Worm (Caenorhabditis elegans) whole organism, young adult: ENCODE results near the gene C02F12.8.

ENCODE experiments used
- F33H1.4 ChIP-seq: fragments of 200-800 bp; sonication (Bioruptor generic); IDR thresholded peaks from 2 replicates; pipeline ENCODE4 v1.3.6; 2022; ENCODE audit warnings: missing genetic modification reagents, missing genetic modification characterization, missing compliant biosample characterization
- Y95B8A.8 ChIP-seq: fragments of 200-800 bp; sonication (Bioruptor generic); IDR thresholded peaks from 2 replicates; pipeline ENCODE4 v1.3.6; 2022; ENCODE audit warnings: missing genetic modification reagents, missing genetic modification characterization, missing compliant biosample characterization
- aptf-2 ChIP-seq: fragments of 200-800 bp; sonication (Bioruptor generic); conservative IDR thresholded peaks from 2 replicates; pipeline ENCODE4 v1.3.6; 2022; ENCODE audit warnings: missing genetic modification reagents, missing genetic modification characterization, missing compliant biosample characterization
- ceh-40 ChIP-seq: fragments of 200-800 bp; sonication (Bioruptor generic); IDR thresholded peaks from 2 replicates; pipeline ENCODE4 v1.3.6; 2022; ENCODE audit warnings: missing genetic modification characterization, missing compliant biosample characterization
- ceh-58 ChIP-seq: fragments of 200-800 bp; sonication (Bioruptor generic); IDR thresholded peaks from 2 replicates; pipeline ENCODE4 v1.3.6; 2022; ENCODE audit warnings: missing genetic modification characterization, missing compliant biosample characterization
- dpl-1 ChIP-seq: fragments of 150-350 bp; optimal IDR thresholded peaks from 2 replicates; lab custom pipeline; 2014; ENCODE audit warnings: missing biosample characterization, missing genetic modification reagents, missing genetic modification characterization
- egl-44 ChIP-seq: fragments of 200-800 bp; sonication (Bioruptor generic); IDR thresholded peaks from 2 replicates; pipeline ENCODE4 v1.3.6; 2022; ENCODE audit warnings: missing genetic modification reagents, missing genetic modification characterization, missing compliant biosample characterization
- hlh-26 ChIP-seq: fragments of 200-800 bp; sonication (Bioruptor generic); conservative IDR thresholded peaks from 2 replicates; pipeline ENCODE4 v1.3.6; 2022; ENCODE audit warnings: missing genetic modification reagents, missing genetic modification characterization, missing compliant biosample characterization
- let-526 ChIP-seq: fragments of 200-800 bp; sonication (Bioruptor generic); IDR thresholded peaks from 2 replicates; pipeline ENCODE4 v1.3.6; 2022; ENCODE audit warnings: missing genetic modification reagents, missing genetic modification characterization, missing compliant biosample characterization
- let-607 ChIP-seq, 2 experiments: fragments of 200-800 bp in 1 of 2; sonication (Bioruptor generic) in 1 of 2; sonication (generic microtip) in 1 of 2; optimal IDR thresholded peaks; 2 replicates each; lab custom pipeline; 2016 to 2018; ENCODE audit warnings: mild to moderate bottlenecking in 2 of 2, missing compliant biosample characterization in 2 of 2, missing genetic modification characterization in 2 of 2, moderate library complexity in 2 of 2, missing genotype in 1 of 2
- lir-1 ChIP-seq: fragments of 200-800 bp; sonication (Bioruptor generic); conservative IDR thresholded peaks from 2 replicates; pipeline ENCODE4 v1.3.6; 2022; ENCODE audit warnings: missing genetic modification reagents, missing genetic modification characterization, missing compliant biosample characterization
- nfya-2 ChIP-seq: fragments of 200-800 bp; sonication (Bioruptor generic); IDR thresholded peaks from 2 replicates; pipeline ENCODE4 v1.3.6; 2022; ENCODE audit warnings: missing genetic modification reagents, missing genetic modification characterization, missing compliant biosample characterization
- pbrm-1 ChIP-seq: fragments of 200-800 bp; sonication (Bioruptor generic); IDR thresholded peaks from 2 replicates; pipeline ENCODE4 v1.3.6; 2022; ENCODE audit warnings: missing genetic modification reagents, missing genetic modification characterization, missing compliant biosample characterization
- rcor-1 ChIP-seq: fragments of 200-800 bp; sonication (Bioruptor generic); IDR thresholded peaks from 2 replicates; pipeline ENCODE4 v1.3.6; 2022; ENCODE audit warnings: missing genetic modification reagents, missing genetic modification characterization, missing compliant biosample characterization

ce11 chrX:3693138-3693537 lies at the start of gene C02F12.8:
- TF ChIP-seq ceh-40 (no peak), let-607 (tag; optimal IDR thresholded peaks at IDR 0.05; lab: Kevin White, UChicago) (no peak), hlh-26 (GFP tag; lab: Robert Waterston, UW) (no peak), nfya-2 (GFP tag; lab: Robert Waterston, UW) (no peak), lir-1 (GFP tag; lab: Robert Waterston, UW) (no peak), F33H1.4 (GFP tag; lab: Robert Waterston, UW) (no peak), pbrm-1 (GFP tag; lab: Robert Waterston, UW) (no peak), rcor-1 (GFP tag; lab: Robert Waterston, UW) (no peak), aptf-2 (GFP tag; lab: Robert Waterston, UW) (no peak), ceh-58 (GFP tag; lab: Robert Waterston, UW) (no peak), let-526 (no peak), egl-44 (GFP tag; lab: Robert Waterston, UW) (no peak), dpl-1 (GFP tag; lab: Kevin White, UChicago) (no peak), Y95B8A.8 (GFP tag; lab: Robert Waterston, UW) (no peak)
